Worm (Caenorhabditis elegans) whole organism, L1 larva: ENCODE data around the gene ufl-1.

Experiments
- C16A3.4 ChIP-seq: fragments of 150-350 bp; optimal IDR thresholded peaks from 2 replicates; lab custom pipeline; 2014; ENCODE audit warnings: missing biosample characterization, missing genetic modification characterization
- F16B12.6 ChIP-seq: fragments of 150-350 bp; optimal IDR thresholded peaks from 2 replicates; lab custom pipeline; 2014; ENCODE audit warnings: missing biosample characterization, missing genetic modification characterization
- Y116A8C.19 ChIP-seq: sonication (generic microtip); optimal IDR thresholded peaks from 2 replicates; lab custom pipeline; 2016; ENCODE audit warnings: missing compliant biosample characterization, missing genetic modification characterization, borderline replicate concordance
- aha-1 ChIP-seq: fragments of 150-350 bp; optimal IDR thresholded peaks from 2 replicates; lab custom pipeline; 2014; ENCODE audit warnings: missing biosample characterization, missing genetic modification characterization
- blmp-1 ChIP-seq: fragments of 150-350 bp; optimal IDR thresholded peaks from 2 replicates; lab custom pipeline; 2014; ENCODE audit warnings: missing biosample characterization, missing genetic modification characterization
- ceh-8 ChIP-seq: fragments of 200-800 bp; sonication (Bioruptor generic); optimal IDR thresholded peaks from 2 replicates; lab custom pipeline; 2018; ENCODE audit warnings: mild to moderate bottlenecking, missing genetic modification characterization, moderate library complexity, missing compliant biosample characterization
- ceh-82 ChIP-seq, 3 experiments: fragments of 150-350 bp in 1 of 3; sonication (generic microtip) in 2 of 3; optimal IDR thresholded peaks; 2 replicates each; lab custom pipeline; 2014 to 2017; ENCODE audit warnings: missing biosample characterization in 3 of 3, missing genetic modification characterization in 3 of 3
- ceh-88 ChIP-seq: fragments of 200-800 bp; sonication (Bioruptor generic); IDR thresholded peaks from 2 replicates; pipeline ENCODE4 v1.3.6; 2022; ENCODE audit warnings: missing genetic modification characterization, missing compliant biosample characterization
- ces-1 ChIP-seq: fragments of 150-350 bp; optimal IDR thresholded peaks from 2 replicates; lab custom pipeline; 2014; ENCODE audit warnings: missing biosample characterization, missing genetic modification reagents, missing genetic modification characterization
- efl-1 ChIP-seq, 4 experiments: fragments of 150-350 bp; optimal IDR thresholded peaks in 3 of 4; peaks in 1 of 4; 1 replicate in 1 of 4; 2 replicates in 3 of 4; lab custom pipeline; 2014; ENCODE audit warnings: missing biosample characterization in 2 of 4, missing genetic modification characterization in 2 of 4, missing genetic modification reagents in 2 of 4
- elt-2 ChIP-seq: sonication (generic microtip); optimal IDR thresholded peaks from 2 replicates; lab custom pipeline; 2016; ENCODE audit warnings: missing genetic modification characterization, mild to moderate bottlenecking, inconsistent platforms, missing compliant biosample characterization, missing genetic modification reagents
- ets-5 ChIP-seq: fragments of 200-800 bp; sonication (Bioruptor generic); IDR thresholded peaks from 2 replicates; pipeline ENCODE4 v1.3.6; 2022; ENCODE audit warnings: missing genetic modification characterization, missing compliant biosample characterization
- hlh-17 ChIP-seq: fragments of 200-800 bp; sonication (Bioruptor generic); optimal IDR thresholded peaks from 2 replicates; lab custom pipeline; 2018; ENCODE audit warnings: missing genetic modification characterization, mild to moderate bottlenecking, missing compliant biosample characterization, moderate library complexity, borderline replicate concordance
- irx-1 ChIP-seq: sonication (generic microtip); optimal IDR thresholded peaks from 2 replicates; lab custom pipeline; 2016; ENCODE audit warnings: missing genetic modification characterization, missing compliant biosample characterization
- jun-1 ChIP-seq: fragments of 150-350 bp; optimal IDR thresholded peaks from 2 replicates; lab custom pipeline; 2014; ENCODE audit warnings: missing biosample characterization, missing genetic modification reagents, missing genetic modification characterization
- lin-14 ChIP-seq: fragments of 200-800 bp; sonication (Bioruptor generic); optimal IDR thresholded peaks from 2 replicates; lab custom pipeline; 2018; ENCODE audit warnings: mild to moderate bottlenecking, missing genetic modification characterization, moderate library complexity, missing compliant biosample characterization
- lir-3 ChIP-seq: sonication (generic microtip); optimal IDR thresholded peaks from 2 replicates; lab custom pipeline; 2016; ENCODE audit warnings: mild to moderate bottlenecking, missing genetic modification characterization, moderate library complexity, missing compliant biosample characterization; ENCODE audit not compliant: poor library complexity
- lsy-2 ChIP-seq, 2 experiments: fragments of 150-350 bp; optimal IDR thresholded peaks; 2 replicates each; lab custom pipeline; 2014; ENCODE audit warnings: missing biosample characterization in 2 of 2, missing genetic modification characterization in 2 of 2
- mdl-1 ChIP-seq, 2 experiments: fragments of 150-350 bp; optimal IDR thresholded peaks; 2 replicates each; lab custom pipeline; 2014 to 2017; ENCODE audit warnings: missing biosample characterization in 2 of 2, missing genetic modification characterization in 2 of 2, inconsistent platforms in 1 of 2
- mef-2 ChIP-seq: fragments of 150-350 bp; optimal IDR thresholded peaks from 2 replicates; lab custom pipeline; 2014; ENCODE audit warnings: missing biosample characterization, missing genetic modification characterization
- nhr-19 ChIP-seq: fragments of 200-800 bp; sonication (Bioruptor generic); conservative IDR thresholded peaks from 2 replicates; pipeline ENCODE4 v1.3.6; 2022; ENCODE audit warnings: missing genetic modification characterization, missing compliant biosample characterization
- nhr-237 ChIP-seq: fragments of 150-350 bp; optimal IDR thresholded peaks from 2 replicates; lab custom pipeline; 2014; ENCODE audit warnings: missing biosample characterization, missing genetic modification characterization
- nhr-47 ChIP-seq: sonication (generic microtip); optimal IDR thresholded peaks from 2 replicates; lab custom pipeline; 2016; ENCODE audit warnings: mild to moderate bottlenecking, missing genetic modification characterization, moderate library complexity, missing compliant biosample characterization
- nhr-85 ChIP-seq: sonication (generic microtip); peaks from one replicate; lab custom pipeline; 2016; ENCODE audit warnings: missing genetic modification characterization, inconsistent platforms, missing compliant biosample characterization
- nhr-90 ChIP-seq: sonication (generic microtip); optimal IDR thresholded peaks from 2 replicates; lab custom pipeline; 2016; ENCODE audit warnings: mild to moderate bottlenecking, missing genetic modification characterization, missing compliant biosample characterization; ENCODE audit not compliant: poor library complexity
- pag-3 ChIP-seq: sonication (generic microtip); optimal IDR thresholded peaks from 2 replicates; lab custom pipeline; 2017; ENCODE audit warnings: missing genetic modification characterization, mild to moderate bottlenecking, missing compliant biosample characterization, antibody characterized with exemption, borderline replicate concordance; ENCODE audit not compliant: insufficient read depth
- pqm-1 ChIP-seq: sonication (generic microtip); optimal IDR thresholded peaks from 3 replicates; lab custom pipeline; 2017; ENCODE audit warnings: missing biosample characterization, missing genetic modification characterization
- sox-4 ChIP-seq: sonication (generic microtip); optimal IDR thresholded peaks from 2 replicates; lab custom pipeline; 2016; ENCODE audit warnings: missing genetic modification characterization, missing compliant biosample characterization
- sup-37 ChIP-seq: fragments of 200-800 bp; sonication (Bioruptor generic); optimal IDR thresholded peaks from 2 replicates; lab custom pipeline; 2018; ENCODE audit warnings: mild to moderate bottlenecking, missing genetic modification characterization, missing compliant biosample characterization
- tlp-1 ChIP-seq: fragments of 150-350 bp; optimal IDR thresholded peaks from 2 replicates; lab custom pipeline; 2014; ENCODE audit warnings: missing biosample characterization, missing genetic modification characterization
- unc-98 ChIP-seq: fragments of 200-800 bp; sonication (Bioruptor generic); IDR thresholded peaks from 2 replicates; pipeline ENCODE4 v1.3.6; 2022; ENCODE audit warnings: missing genetic modification characterization, missing compliant biosample characterization
- zag-1 ChIP-seq: fragments of 150-350 bp; optimal IDR thresholded peaks from 2 replicates; lab custom pipeline; 2014; ENCODE audit warnings: missing biosample characterization, missing genetic modification characterization
- ztf-4 ChIP-seq: fragments of 150-350 bp; optimal IDR thresholded peaks from 2 replicates; lab custom pipeline; 2014; ENCODE audit warnings: missing biosample characterization, missing genetic modification characterization

The ufl-1 gene

DNA sequence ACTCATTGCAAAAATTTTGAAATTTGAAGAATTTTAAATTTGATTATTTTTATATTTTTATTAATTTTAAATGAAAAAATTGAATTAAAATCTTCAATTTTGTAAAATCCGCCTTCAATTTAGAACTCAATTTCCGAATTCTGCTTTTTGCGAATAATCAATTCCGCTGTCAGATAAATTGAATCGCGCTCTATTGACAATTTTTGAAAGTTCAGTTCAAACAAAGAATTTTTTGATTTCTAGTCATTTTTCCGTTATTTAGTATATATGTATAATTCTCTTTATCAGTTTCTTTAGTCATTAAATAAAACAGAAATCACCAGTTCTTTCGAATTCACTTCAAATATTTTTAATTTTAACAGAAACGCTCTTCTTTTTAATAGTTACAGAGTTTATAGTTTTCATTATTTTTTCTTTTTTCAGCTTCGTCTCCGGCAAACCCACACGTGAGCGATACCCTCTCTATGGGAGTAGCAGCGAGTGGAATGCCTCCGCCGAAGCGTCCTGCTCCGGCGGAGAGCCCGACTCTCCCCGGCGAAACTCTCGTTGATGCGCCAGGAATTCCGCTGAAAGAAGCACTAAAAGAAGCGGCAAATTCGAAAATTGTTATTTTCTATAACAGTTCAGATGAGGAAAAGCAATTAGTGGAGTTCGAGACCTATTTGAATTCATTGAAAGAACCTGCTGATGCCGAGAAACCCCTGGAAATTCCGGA is 23.8 kb downstream of the ufl-1 start (continued):
- TF ChIP-seq mdl-1 (tag; optimal IDR thresholded peaks at IDR 0.05; lab: Kevin White, UChicago) (no peak), mef-2 (no peak), C16A3.4 (peak; percentile 24), ces-1 (GFP tag; lab: Kevin White, UChicago) (no peak), nhr-90 (tag; lab: Kevin White, UChicago) (no peak), blmp-1 (tag; lab: Kevin White, UChicago) (peak; percentile 11)
- TF ChIP-seq, all 84 proteins: peak for 7

DNA sequence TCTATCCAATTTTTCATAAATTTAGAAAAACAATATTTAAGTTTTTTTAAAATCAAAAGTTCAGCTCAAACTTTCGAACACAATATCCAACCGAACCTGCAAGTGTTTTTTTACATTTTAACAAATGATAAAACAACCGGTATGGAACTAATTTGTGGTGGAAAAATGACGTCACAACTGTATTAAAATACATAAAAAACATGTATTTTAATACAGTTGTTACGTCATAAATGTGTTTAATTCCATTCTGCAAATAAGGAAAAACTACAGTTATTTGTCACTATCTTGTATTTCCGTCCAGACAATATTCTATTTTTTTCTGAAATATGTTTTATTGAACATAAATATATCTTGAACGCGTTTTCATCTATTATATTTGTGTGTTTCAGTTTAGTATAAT is 24.4 kb downstream of the ufl-1 start:
- TF ChIP-seq ceh-88 (GFP tag; lab: Robert Waterston, UW) (no peak), lin-14 (GFP tag; lab: Kevin White, UChicago) (no peak), pag-3 (tag; lab: Kevin White, UChicago) (no peak), ztf-4 (no peak), irx-1 (tag; lab: Kevin White, UChicago) (no peak), aha-1 (tag; lab: Kevin White, UChicago) (no peak)

- TF ChIP-seq lin-14 (GFP tag; lab: Kevin White, UChicago) (peak; percentile 11), nhr-237 (tag; lab: Kevin White, UChicago) (no peak)
- TF ChIP-seq, all 84 proteins: peak for 1
These were observed 24.9 kb downstream of the ufl-1 start, which contains the start of gene trxr-1 for ce11 chrIV:7011728-7012127. trxr-1 (plus strand) TSS chrIV:7011954.

DNA sequence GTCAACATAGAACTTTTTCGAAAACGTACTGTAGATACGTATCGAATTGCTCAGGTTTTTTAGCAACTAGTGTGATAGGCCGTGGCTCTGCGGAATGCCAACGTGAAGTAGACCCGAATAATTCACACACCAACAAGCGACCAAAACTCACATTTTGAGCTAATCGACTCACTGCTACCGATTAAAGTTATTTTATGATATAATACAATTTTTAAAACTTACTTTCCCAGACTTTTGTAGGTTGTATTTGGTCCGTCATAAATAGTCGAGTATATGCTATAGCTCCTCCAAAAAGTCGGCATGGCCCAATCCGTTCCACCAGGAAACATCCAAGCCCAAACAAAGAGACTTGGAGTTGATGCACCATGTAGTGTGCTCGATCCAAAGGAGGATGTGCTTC is 25.8 kb downstream of the ufl-1 start, which contains the start of gene C25A8.1:
Gene C25A8.1 (plus strand): TSS at position 301 of the 400 bp plus-strand sequence.
- TF ChIP-seq lsy-2 (tag; optimal IDR thresholded peaks at IDR 0.05; lab: Kevin White, UChicago), result no peak
- TF ChIP-seq efl-1 (optimal IDR thresholded peaks at IDR 0.05; lab: Kevin White, UChicago), result no peak
- peak in 1 of 2 experiments; percentile 15 for TF ChIP-seq efl-1 (GFP tag; optimal IDR thresholded peaks at IDR 0.05 in 1 of 2; lab: Kevin White, UChicago)
- TF ChIP-seq tlp-1 (tag; lab: Kevin White, UChicago), result no peak
- no peak for TF ChIP-seq jun-1 (tag; lab: Kevin White, UChicago)
- TF ChIP-seq nhr-47 (tag; lab: Kevin White, UChicago), result no peak
- TF ChIP-seq lir-3 (tag; lab: Kevin White, UChicago), result no peak

ce11 chrIV:7010195-7010594 is 26.5 kb downstream of the ufl-1 start:
- TF ChIP-seq Y116A8C.19 (no peak), nhr-90 (tag; lab: Kevin White, UChicago) (no peak), lsy-2 (tag; optimal IDR thresholded peaks at IDR 0.05; lab: Kevin White, UChicago) (no peak), pqm-1 (no peak), ceh-8 (no peak), unc-98 (GFP tag; lab: Robert Waterston, UW) (no peak), F16B12.6 (tag; lab: Kevin White, UChicago) (no peak), sox-4 (tag; lab: Kevin White, UChicago) (no peak), zag-1 (tag; lab: Kevin White, UChicago) (no peak), ceh-82 (tag; optimal IDR thresholded peaks at IDR 0.05; lab: Kevin White, UChicago) (no peak), ets-5 (no peak), hlh-17 (GFP tag; lab: Kevin White, UChicago) (no peak), nhr-19 (GFP tag; lab: Robert Waterston, UW) (no peak), sup-37 (GFP tag; lab: Kevin White, UChicago) (no peak), irx-1 (tag; lab: Kevin White, UChicago) (no peak), nhr-85 (tag; lab: Kevin White, UChicago) (no peak), elt-2 (tag; lab: Kevin White, UChicago) (no peak)
